Worm (Caenorhabditis elegans): ENCODE results near the gene cutl-15.

The cutl-15 gene

ce11 chrII:8933693-8934432 lies 13.6 kb downstream of the cutl-15 start, which contains the start of gene T21B10.3 (continued):
- TF ChIP-seq zfp-3 (GFP tag; conservative IDR thresholded peaks at IDR 0.05) (peak; percentile 91), F10B5.3 (tag; optimal IDR thresholded peaks at IDR 0.05) (no peak), tra-1 (GFP tag; IDR thresholded peaks at IDR 0.05) (peak; percentile 75), Y48G9A.11 (GFP tag; IDR thresholded peaks at IDR 0.05) (peak; percentile 88), egl-27 (tag; optimal IDR thresholded peaks at IDR 0.05) (no peak), unc-39 (tag; optimal IDR thresholded peaks at IDR 0.05) (no peak), attf-4 (tag; optimal IDR thresholded peaks at IDR 0.05) (no peak), lin-29 (GFP tag; IDR thresholded peaks at IDR 0.05) (no peak), mxl-3 (GFP tag; optimal IDR thresholded peaks at IDR 0.05) (no peak), Y105C5A.15 (GFP tag; IDR thresholded peaks at IDR 0.05) (0 out of 2 replicates have a peak, but pooled peaks have one; percentile 21), ces-1 (GFP tag; optimal IDR thresholded peaks at IDR 0.05) (no peak), sdz-12 (GFP tag; optimal IDR thresholded peaks at IDR 0.05) (peak; percentile 38), spr-3 (GFP tag; optimal IDR thresholded peaks at IDR 0.05) (no peak), nhr-25 (tag; optimal IDR thresholded peaks at IDR 0.05; ENCODE audit: borderline replicate concordance, insufficient read depth) (no peak), lim-7 (GFP tag; IDR thresholded peaks at IDR 0.05) (0 out of 2 replicates have a peak, but pooled peaks have one; percentile 30), T20F7.1 (GFP tag; optimal IDR thresholded peaks at IDR 0.05) (peak; percentile 22), mes-2 (tag; optimal IDR thresholded peaks at IDR 0.05; ENCODE audit: poor library complexity, severe bottlenecking) (peak; percentile 54), ZK546.5 (tag; optimal IDR thresholded peaks at IDR 0.05) (no peak), dmd-9 (GFP tag; IDR thresholded peaks at IDR 0.05) (no peak), zip-2 (tag; optimal IDR thresholded peaks at IDR 0.05) (no peak), vab-7 (GFP tag; IDR thresholded peaks at IDR 0.05) (peak; percentile 54; the same call in 1 of the 2 replicates), ceh-62 (tag; optimal IDR thresholded peaks at IDR 0.05) (no peak), daf-19 (GFP tag; conservative IDR thresholded peaks at IDR 0.05) (no peak), nhr-48 (tag; optimal IDR thresholded peaks at IDR 0.05) (no peak), nhr-10 (tag; optimal IDR thresholded peaks at IDR 0.05) (no peak), ceh-82 (tag; optimal IDR thresholded peaks at IDR 0.05) (no peak), F44E2.7 (GFP tag; IDR thresholded peaks at IDR 0.05) (no peak), zfp-2 (tag; optimal IDR thresholded peaks at IDR 0.05) (no peak), nhr-11 (tag; optimal IDR thresholded peaks at IDR 0.05) (no peak), ctbp-1 (GFP tag; IDR thresholded peaks at IDR 0.05) (0 out of 2 replicates have a peak, but pooled peaks have one; percentile 46), dve-1 (tag; optimal IDR thresholded peaks at IDR 0.05; ENCODE audit: insufficient read depth) (peak; percentile 36), hif-1 (tag; optimal IDR thresholded peaks at IDR 0.05) (peak in 1 of 2 experiments; percentile 47), mxl-2 (GFP tag; conservative IDR thresholded peaks at IDR 0.05) (no peak), ama-1 (optimal IDR thresholded peaks at IDR 0.05) (peak; percentile 89), unc-130 (GFP tag; optimal IDR thresholded peaks at IDR 0.05) (peak; percentile 93), F49E8.2 (tag; optimal IDR thresholded peaks at IDR 0.05; ENCODE audit: borderline replicate concordance) (peak; percentile 89), nhr-28 (tag; optimal IDR thresholded peaks at IDR 0.05) (no peak), lin-15B (tag; optimal IDR thresholded peaks at IDR 0.05) (no peak), dpl-1 (GFP tag; optimal IDR thresholded peaks at IDR 0.05) (no peak), lin-13 (GFP tag; optimal IDR thresholded peaks at IDR 0.05) (peak; percentile 26), lsy-2 (tag; optimal IDR thresholded peaks at IDR 0.05) (peak in 1 of 2 experiments; percentile 66)

Measured in whole organism, L4 larva.